Fruit fly (Drosophila melanogaster) whole organism, embryonic: Measurements from ENCODE around the gene CG4596.

Source experiments
- CG10462 ChIP-seq: fragments of 200-800 bp; sonication (Bioruptor generic); optimal IDR thresholded peaks from 2 replicates; lab custom pipeline; 2016; ENCODE audit warnings: missing biosample characterization, missing genetic modification characterization
- CG10979 ChIP-seq: fragments of 200-800 bp; sonication (Bioruptor generic); optimal IDR thresholded peaks from 2 replicates; lab custom pipeline; 2018; ENCODE audit warnings: missing biosample characterization, mild to moderate bottlenecking, missing genetic modification characterization, moderate library complexity
- CG11695 ChIP-seq: fragments of 200-800 bp; sonication (Bioruptor generic); IDR thresholded peaks from 3 replicates; pipeline ENCODE4 v1.3.6; 2022; ENCODE audit warnings: missing biosample characterization, missing genetic modification characterization
- CG12219 ChIP-seq: fragments of 200-800 bp; sonication (Bioruptor generic); optimal IDR thresholded peaks from 3 replicates; lab custom pipeline; 2018; ENCODE audit warnings: missing biosample characterization, mild to moderate bottlenecking, missing genetic modification characterization
- CG13287 ChIP-seq: fragments of 200-800 bp; sonication (Bioruptor generic); IDR thresholded peaks from 2 replicates; pipeline ENCODE4 v1.3.6; 2022; ENCODE audit warnings: missing biosample characterization, missing genetic modification characterization; ENCODE audit not compliant: partially characterized antibody
- CG13624 ChIP-seq: fragments of 200-800 bp; sonication (Bioruptor generic); optimal IDR thresholded peaks from 2 replicates; lab custom pipeline; 2016; ENCODE audit warnings: missing biosample characterization, missing genetic modification characterization
- CG13775 ChIP-seq: fragments of 200-800 bp; sonication (Bioruptor generic); optimal IDR thresholded peaks from 3 replicates; lab custom pipeline; 2017; ENCODE audit warnings: missing biosample characterization, mild to moderate bottlenecking, missing genetic modification characterization
- CG13894 ChIP-seq: fragments of 200-800 bp; sonication (Bioruptor generic); optimal IDR thresholded peaks from 3 replicates; lab custom pipeline; 2018; ENCODE audit warnings: missing biosample characterization, mild to moderate bottlenecking, missing genetic modification characterization, moderate library complexity
- CG17829 ChIP-seq: fragments of 200-800 bp; optimal IDR thresholded peaks from 2 replicates; lab custom pipeline; 2019; ENCODE audit warnings: missing biosample characterization, mild to moderate bottlenecking, missing genetic modification characterization, moderate library complexity
- CG1792 ChIP-seq: fragments of 200-800 bp; sonication (Bioruptor generic); optimal IDR thresholded peaks from 2 replicates; lab custom pipeline; 2016; ENCODE audit warnings: missing biosample characterization, missing genetic modification characterization
- CG18476 ChIP-seq: fragments of 200-800 bp; sonication (Bioruptor generic); optimal IDR thresholded peaks from 2 replicates; lab custom pipeline; 2016; ENCODE audit warnings: missing biosample characterization, mild to moderate bottlenecking, missing genetic modification characterization
- CG2116 ChIP-seq: fragments of 200-800 bp; sonication (Bioruptor generic); optimal IDR thresholded peaks from 3 replicates; lab custom pipeline; 2018; ENCODE audit warnings: missing biosample characterization, mild to moderate bottlenecking, missing genetic modification characterization
- CG31365 ChIP-seq: fragments of 200-800 bp; sonication (Bioruptor generic); optimal IDR thresholded peaks from 2 replicates; lab custom pipeline; 2018; ENCODE audit warnings: missing biosample characterization, mild to moderate bottlenecking, missing genetic modification characterization
- CG32767 ChIP-seq: fragments of 200-800 bp; sonication (Bioruptor generic); IDR thresholded peaks from 2 replicates; pipeline ENCODE4 v1.3.6; 2022; ENCODE audit warnings: missing biosample characterization, missing genetic modification characterization
- CG32772 ChIP-seq: fragments of 200-800 bp; sonication (Bioruptor generic); IDR thresholded peaks from 2 replicates; pipeline ENCODE4 v1.3.6; 2022; ENCODE audit warnings: missing biosample characterization, missing genetic modification characterization
- CG34224 ChIP-seq: fragments of 200-800 bp; sonication (Bioruptor generic); IDR thresholded peaks from 3 replicates; pipeline ENCODE4 v1.3.6; 2022; ENCODE audit warnings: missing biosample characterization, missing genetic modification characterization; ENCODE audit not compliant: partially characterized antibody
- CG42726 ChIP-seq: fragments of 200-800 bp; sonication (Bioruptor generic); IDR thresholded peaks from 2 replicates; pipeline ENCODE4 v1.3.6; 2022; ENCODE audit warnings: missing biosample characterization, missing genetic modification characterization; ENCODE audit not compliant: partially characterized antibody
- CG7786 ChIP-seq: fragments of 200-800 bp; sonication (Bioruptor generic); optimal IDR thresholded peaks from 2 replicates; lab custom pipeline; 2016; ENCODE audit warnings: missing biosample characterization, missing genetic modification characterization
- CG8388 ChIP-seq: fragments of 200-800 bp; sonication (Bioruptor generic); optimal IDR thresholded peaks from 2 replicates; lab custom pipeline; 2019; ENCODE audit warnings: missing biosample characterization, mild to moderate bottlenecking, missing genetic modification characterization, moderate library complexity
- CG9437 ChIP-seq: fragments of 200-800 bp; sonication (Bioruptor generic); optimal IDR thresholded peaks from 2 replicates; lab custom pipeline; 2018; ENCODE audit warnings: missing biosample characterization, mild to moderate bottlenecking, missing genetic modification characterization
- CHES-1-like ChIP-seq: fragments of 200-800 bp; sonication (Bioruptor generic); optimal IDR thresholded peaks from 2 replicates; lab custom pipeline; 2016; ENCODE audit warnings: missing biosample characterization, missing genetic modification characterization
- Dll ChIP-seq: fragments of 200-800 bp; sonication (Bioruptor generic); IDR thresholded peaks from 4 replicates; pipeline ENCODE4 v1.3.6; 2022; ENCODE audit warnings: missing biosample characterization, missing genetic modification characterization; ENCODE audit not compliant: partially characterized antibody
- Doc2 ChIP-seq: fragments of 200-800 bp; sonication (Bioruptor generic); IDR thresholded peaks from 2 replicates; pipeline ENCODE4 v1.3.6; 2022; ENCODE audit warnings: missing biosample characterization, missing genetic modification characterization
- Fer1 ChIP-seq: fragments of 200-800 bp; sonication (Bioruptor generic); optimal IDR thresholded peaks from 2 replicates; lab custom pipeline; 2017; ENCODE audit warnings: missing biosample characterization, mild to moderate bottlenecking, missing genetic modification characterization
- Gsc ChIP-seq: fragments of 200-800 bp; sonication (Bioruptor generic); IDR thresholded peaks from 2 replicates; pipeline ENCODE4 v1.3.6; 2022; ENCODE audit warnings: missing biosample characterization, missing genetic modification characterization
- HLH3B ChIP-seq: fragments of 200-800 bp; sonication (Bioruptor generic); IDR thresholded peaks from 2 replicates; pipeline ENCODE4 v1.3.6; 2022; ENCODE audit warnings: missing biosample characterization, missing genetic modification characterization
- Hand ChIP-seq: fragments of 200-800 bp; sonication (Bioruptor generic); optimal IDR thresholded peaks from 2 replicates; lab custom pipeline; 2017; ENCODE audit warnings: mild to moderate bottlenecking, missing biosample characterization, missing genetic modification reagents, missing genetic modification characterization
- Hr39 ChIP-seq: fragments of >200 bp; optimal IDR thresholded peaks from 2 replicates; lab custom pipeline; 2017
- Jarid2 ChIP-seq: fragments of 200-800 bp; sonication (Bioruptor generic); optimal IDR thresholded peaks from 3 replicates; lab custom pipeline; 2017; ENCODE audit warnings: mild to moderate bottlenecking, missing biosample characterization, missing genetic modification reagents, missing genetic modification characterization
- Med ChIP-seq: fragments of 200-800 bp; sonication (Bioruptor generic); peaks from one replicate; lab custom pipeline; 2016; ENCODE audit warnings: missing biosample characterization, missing genetic modification characterization, mild to moderate bottlenecking, inconsistent platforms, moderate library complexity
- Myb ChIP-seq: fragments of 200-800 bp; sonication (Bioruptor generic); optimal IDR thresholded peaks from 2 replicates; lab custom pipeline; 2016; ENCODE audit warnings: missing biosample characterization, missing genetic modification characterization
- Optix ChIP-seq: fragments of 200-800 bp; sonication (Bioruptor generic); IDR thresholded peaks from 3 replicates; pipeline ENCODE4 v1.3.6; 2022; ENCODE audit warnings: missing biosample characterization, missing genetic modification characterization
- Pdp1 ChIP-seq, 2 experiments: fragments of 200-800 bp; sonication (Bioruptor generic); optimal IDR thresholded peaks; 3 replicates each; lab custom pipeline; 2016; ENCODE audit warnings: missing biosample characterization in 2 of 2, missing genetic modification characterization in 2 of 2, mild to moderate bottlenecking in 1 of 2, moderate library complexity in 1 of 2
- Sry-δ ChIP-seq: fragments of 200-800 bp; sonication (Bioruptor generic); optimal IDR thresholded peaks from 2 replicates; lab custom pipeline; 2016; ENCODE audit warnings: missing biosample characterization, missing genetic modification characterization
- Taf1 ChIP-seq: fragments of 200-800 bp; sonication (Bioruptor generic); IDR thresholded peaks from 2 replicates; pipeline ENCODE4 v1.3.6; 2022; ENCODE audit warnings: missing biosample characterization, missing genetic modification characterization
- Trl ChIP-seq, 3 experiments: fragments of >200 bp in 2 of 3; fragments of 200-800 bp in 1 of 3; sonication (Bioruptor generic) in 1 of 3; optimal IDR thresholded peaks; 2 replicates in 1 of 3; 3 replicates in 2 of 3; lab custom pipeline; 2016 to 2017; ENCODE audit warnings: missing biosample characterization in 1 of 3, missing genetic modification characterization in 1 of 3
- Usf ChIP-seq: fragments of 200-800 bp; sonication (Bioruptor generic); optimal IDR thresholded peaks from 2 replicates; lab custom pipeline; 2017; ENCODE audit warnings: missing genotype, missing biosample characterization, missing genetic modification characterization
- bbx ChIP-seq: fragments of 200-800 bp; sonication (Bioruptor generic); IDR thresholded peaks from 2 replicates; pipeline ENCODE4 v1.3.6; 2022; ENCODE audit warnings: missing biosample characterization, missing genetic modification characterization; ENCODE audit not compliant: partially characterized antibody
- caup ChIP-seq: fragments of 200-800 bp; sonication (Bioruptor generic); optimal IDR thresholded peaks from 3 replicates; lab custom pipeline; 2017; ENCODE audit warnings: missing biosample characterization, mild to moderate bottlenecking, missing genetic modification characterization, moderate library complexity; ENCODE audit not compliant: severe bottlenecking
- exex ChIP-seq: fragments of 200-800 bp; sonication (Bioruptor generic); optimal IDR thresholded peaks from 4 replicates; lab custom pipeline; 2018; ENCODE audit warnings: missing biosample characterization, mild to moderate bottlenecking, missing genetic modification characterization, moderate library complexity
- fru ChIP-seq: fragments of >200 bp; optimal IDR thresholded peaks from 2 replicates; lab custom pipeline; 2017
- gsb-n ChIP-seq: fragments of 200-800 bp; sonication (Bioruptor generic); optimal IDR thresholded peaks from 3 replicates; lab custom pipeline; 2018; ENCODE audit warnings: missing biosample characterization, mild to moderate bottlenecking, missing genetic modification characterization
- jigr1 ChIP-seq: fragments of 200-800 bp; sonication (Bioruptor generic); IDR thresholded peaks from 3 replicates; pipeline ENCODE4 v1.3.6; 2022; ENCODE audit warnings: missing biosample characterization, missing genetic modification characterization
- nerfin-1 ChIP-seq: fragments of 200-800 bp; sonication (Bioruptor generic); optimal IDR thresholded peaks from 3 replicates; lab custom pipeline; 2019; ENCODE audit warnings: missing biosample characterization, mild to moderate bottlenecking, missing genetic modification characterization, moderate library complexity
- row ChIP-seq: fragments of 200-800 bp; sonication (Bioruptor generic); IDR thresholded peaks from 3 replicates; pipeline ENCODE4 v1.3.6; 2022; ENCODE audit warnings: missing biosample characterization, missing genetic modification characterization
- scrt ChIP-seq: fragments of 200-800 bp; sonication (Bioruptor generic); optimal IDR thresholded peaks from 2 replicates; lab custom pipeline; 2018; ENCODE audit warnings: missing biosample characterization, mild to moderate bottlenecking, missing genetic modification characterization, moderate library complexity
- sd ChIP-seq: fragments of 200-800 bp; sonication (Bioruptor generic); optimal IDR thresholded peaks from 3 replicates; lab custom pipeline; 2018; ENCODE audit warnings: missing biosample characterization, mild to moderate bottlenecking, missing genetic modification characterization, moderate library complexity
- trh ChIP-seq: fragments of 200-800 bp; sonication (Bioruptor generic); optimal IDR thresholded peaks from 2 replicates; lab custom pipeline; 2016; ENCODE audit warnings: missing biosample characterization, missing genetic modification characterization
- zen ChIP-seq: fragments of 200-800 bp; sonication (Bioruptor generic); optimal IDR thresholded peaks from 3 replicates; lab custom pipeline; 2018; ENCODE audit warnings: missing biosample characterization, mild to moderate bottlenecking, missing genetic modification characterization, moderate library complexity

Gene CG4596

DNA sequence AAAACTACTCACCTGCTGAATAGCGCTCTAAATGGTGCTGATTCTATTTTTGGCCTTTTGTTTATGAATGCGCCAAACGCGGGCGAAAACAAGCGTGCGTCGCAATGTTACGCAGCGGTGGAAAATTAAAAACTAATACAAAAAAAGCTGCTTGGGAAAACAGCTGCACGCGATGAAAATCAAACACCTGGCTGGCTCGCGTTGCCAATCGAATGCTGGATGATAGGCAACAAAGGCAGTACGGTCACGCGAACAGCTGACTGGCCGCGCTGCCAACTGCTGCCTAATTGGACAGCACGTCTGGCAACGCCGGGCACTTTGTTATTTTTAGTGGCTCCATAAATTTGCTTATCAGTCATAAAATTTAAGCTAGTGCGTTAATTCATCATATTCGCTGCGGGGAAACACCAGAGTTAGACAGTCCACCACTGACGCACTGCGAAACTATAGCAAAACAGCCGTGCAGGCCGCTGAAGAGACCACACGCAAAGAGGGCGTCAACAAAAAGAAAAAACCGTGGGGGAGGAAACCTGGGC lies 4.3 kb upstream of the CG4596 start, which contains the start of the genes SelR and Tsp86D (continued):
- TF ChIP-seq Optix (0 out of 3 replicates have a peak, but pooled peaks have one; percentile 33), CG7786 (no peak), row (GFP tag; lab: Robert Waterston, UW) (peak; percentile 13; the same call in 1 of the 3 replicates), Med (GFP tag; lab: Kevin White, UChicago) (peak; percentile 95), Hr39 (lab: Kevin White, UChicago) (no peak), CG13894 (tag; lab: Kevin White, UChicago) (peak; percentile 84), CG13287 (GFP tag; lab: Robert Waterston, UW) (peak; percentile 81), bbx (GFP tag; lab: Robert Waterston, UW) (peak; percentile 68), Jarid2 (GFP tag; lab: Kevin White, UChicago) (peak; percentile 47), caup (peak; percentile 42), Fer1 (GFP tag; lab: Kevin White, UChicago) (peak; percentile 74), Myb (GFP tag; lab: Kevin White, UChicago) (no peak), Sry-δ (GFP tag; lab: Kevin White, UChicago) (peak; percentile 69), sd (tag; lab: Kevin White, UChicago) (peak; percentile 85), exex (tag; lab: Kevin White, UChicago) (peak; percentile 72), CG34224 (GFP tag; lab: Robert Waterston, UW) (peak; percentile 73; the same call in 2 of the 3 replicates), CG13775 (GFP tag; lab: Kevin White, UChicago) (peak; percentile 6), CG18476 (GFP tag; lab: Kevin White, UChicago) (no peak), CHES-1-like (GFP tag; lab: Kevin White, UChicago) (peak; percentile 62), Doc2 (GFP tag; lab: Robert Waterston, UW) (no peak), CG9437 (GFP tag; lab: Kevin White, UChicago) (peak; percentile 8), CG32772 (GFP tag; lab: Robert Waterston, UW) (no peak), Taf1 (GFP tag; lab: Robert Waterston, UW) (no peak), CG11695 (GFP tag; lab: Robert Waterston, UW) (0 out of 3 replicates have a peak, but pooled peaks have one; percentile 26), Usf (GFP tag; lab: Kevin White, UChicago) (no peak), trh (GFP tag; lab: Kevin White, UChicago) (no peak), CG31365 (peak; percentile 5), CG8388 (GFP tag; lab: Kevin White, UChicago) (no peak), zen (tag; lab: Kevin White, UChicago) (peak; percentile 66), CG42726 (GFP tag; lab: Robert Waterston, UW) (peak; percentile 72), CG13624 (GFP tag; lab: Kevin White, UChicago) (peak; percentile 52), gsb-n (tag; lab: Kevin White, UChicago) (peak; percentile 16), jigr1 (no peak), HLH3B (GFP tag; lab: Robert Waterston, UW) (0 out of 2 replicates have a peak, but pooled peaks have one; percentile 11), Gsc (GFP tag; lab: Robert Waterston, UW) (no peak), scrt (GFP tag; lab: Kevin White, UChicago) (peak; percentile 45), CG32767 (GFP tag; lab: Robert Waterston, UW) (peak; percentile 45; the same call in 1 of the 2 replicates), CG10462 (GFP tag; lab: Kevin White, UChicago) (no peak), CG2116 (GFP tag; lab: Kevin White, UChicago) (peak; percentile 45), Dll (GFP tag; lab: Robert Waterston, UW) (peak; percentile 75), CG12219 (GFP tag; lab: Kevin White, UChicago) (peak; percentile 37), Pdp1 (GFP tag; optimal IDR thresholded peaks at IDR 0.05; lab: Kevin White, UChicago) (peak in 1 of 2 experiments; percentile 77), CG17829 (peak; percentile 75), Trl (optimal IDR thresholded peaks at IDR 0.05; lab: Kevin White, UChicago) (no peak), Trl (GFP tag; optimal IDR thresholded peaks at IDR 0.05; lab: Kevin White, UChicago) (no peak), CG10979 (tag; lab: Kevin White, UChicago) (peak; percentile 24), fru (lab: Kevin White, UChicago) (no peak), nerfin-1 (tag; lab: Kevin White, UChicago) (peak; percentile 79), CG1792 (GFP tag; lab: Kevin White, UChicago) (no peak), Hand (GFP tag; lab: Kevin White, UChicago) (peak; percentile 9)
